Worm (Caenorhabditis elegans): ENCODE measurements around the gene Y81G3A.6.
A peak's percentile ranks its signal among the peaks of the same experiment; 100 is the strongest.
"Not testable (repeated sequence)": the region's sequence is repeated elsewhere in the genome, so short reads cannot be mapped to it uniquely, and the experiment has no call there.

The Y81G3A.6 gene

DNA sequence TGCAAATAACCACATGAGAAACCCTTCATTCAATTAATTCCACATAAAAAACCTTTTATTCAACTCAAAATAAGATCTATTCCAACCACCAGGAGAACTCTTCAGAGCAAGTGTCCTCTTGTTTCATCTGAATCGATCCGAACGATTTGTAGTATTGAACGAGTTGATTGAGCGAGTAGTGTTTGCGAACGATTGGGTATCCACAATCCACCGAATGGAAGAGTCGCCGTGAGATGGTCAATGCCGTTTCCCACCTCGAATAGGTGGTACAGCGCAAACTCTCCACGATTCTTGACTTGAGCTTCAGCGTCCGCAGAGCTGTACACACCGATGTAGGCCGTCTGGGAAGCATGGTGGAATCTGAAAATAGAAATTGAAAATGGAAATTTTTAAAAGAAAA, at the start of gene Y81G3A.6:
Gene Y81G3A.6, minus strand, starts transcription at position 101 of the 400 bp plus-strand sequence.
- not testable (repeated sequence) for TF ChIP-seq repo-1 (tag; optimal IDR thresholded peaks at IDR 0.05); F23B12.7 (tag; optimal IDR thresholded peaks at IDR 0.05; ENCODE audit: insufficient read depth); rec-8 (tag; optimal IDR thresholded peaks at IDR 0.05)

DNA sequence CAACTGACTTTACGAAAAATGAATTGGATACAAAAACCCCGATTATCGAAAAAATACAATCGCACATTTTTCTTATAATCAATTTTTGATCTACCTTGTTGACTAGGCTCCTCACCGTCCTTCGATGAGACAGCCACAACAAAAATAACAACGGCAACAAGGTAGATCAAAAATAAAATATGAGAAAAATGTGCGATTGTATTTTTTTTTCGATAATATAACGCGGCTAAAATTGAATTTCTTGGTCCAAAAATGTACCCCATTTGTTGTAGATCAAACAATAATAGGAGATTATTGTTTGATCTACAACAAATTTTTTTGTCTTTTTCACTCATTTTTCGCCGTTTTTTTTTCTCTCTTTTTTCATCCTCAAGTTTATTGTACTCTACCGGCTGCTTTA, 48.3 kb upstream of the Y81G3A.6 start:
- TF ChIP-seq nfya-2 (GFP tag; IDR thresholded peaks at IDR 0.05) (no peak), ceh-40 (GFP tag; IDR thresholded peaks at IDR 0.05) (no peak), nhr-179 (tag; optimal IDR thresholded peaks at IDR 0.05) (no peak), lsy-27 (tag; optimal IDR thresholded peaks at IDR 0.05; ENCODE audit: borderline replicate concordance, insufficient read depth) (no peak), nfyb-1 (GFP tag; IDR thresholded peaks at IDR 0.05) (no peak), F33H1.4 (GFP tag; IDR thresholded peaks at IDR 0.05) (peak; percentile 28; the same call in 1 of the 2 replicates), attf-3 (GFP tag; conservative IDR thresholded peaks at IDR 0.05) (no peak), chd-7 (tag; optimal IDR thresholded peaks at IDR 0.05) (no peak), Y56A3A.18 (GFP tag; IDR thresholded peaks at IDR 0.05) (no peak), ztf-3 (GFP tag; optimal IDR thresholded peaks at IDR 0.05) (no peak), sdz-38 (tag; optimal IDR thresholded peaks at IDR 0.05) (no peak), lin-26 (GFP tag; IDR thresholded peaks at IDR 0.05) (no peak), D2030.7 (GFP tag; IDR thresholded peaks at IDR 0.05) (peak; percentile 52), efl-1 (GFP tag; optimal IDR thresholded peaks at IDR 0.05) (peak; percentile 77), hsf-1 (GFP tag; IDR thresholded peaks at IDR 0.05) (no peak), ztf-26 (tag; optimal IDR thresholded peaks at IDR 0.05) (no peak), Y95B8A.8 (GFP tag; IDR thresholded peaks at IDR 0.05) (no peak), B0336.3 (GFP tag; IDR thresholded peaks at IDR 0.05) (no peak), madf-6 (GFP tag; IDR thresholded peaks at IDR 0.05) (peak; percentile 89), madf-8 (GFP tag; conservative IDR thresholded peaks at IDR 0.05) (peak; percentile 74), somi-1 (GFP tag; optimal IDR thresholded peaks at IDR 0.05) (no peak), unc-62 (GFP tag; optimal IDR thresholded peaks at IDR 0.05) (no peak), mel-28 (tag; optimal IDR thresholded peaks at IDR 0.05; ENCODE audit: borderline replicate concordance) (no peak), xnd-1 (tag; optimal IDR thresholded peaks at IDR 0.05) (peak; percentile 41), ztf-22 (GFP tag; optimal IDR thresholded peaks at IDR 0.05) (no peak), ceh-91 (GFP tag; IDR thresholded peaks at IDR 0.05) (peak; percentile 58; the same call in 1 of the 2 replicates), tbx-9 (tag; optimal IDR thresholded peaks at IDR 0.05; ENCODE audit: borderline replicate concordance) (no peak)

DNA sequence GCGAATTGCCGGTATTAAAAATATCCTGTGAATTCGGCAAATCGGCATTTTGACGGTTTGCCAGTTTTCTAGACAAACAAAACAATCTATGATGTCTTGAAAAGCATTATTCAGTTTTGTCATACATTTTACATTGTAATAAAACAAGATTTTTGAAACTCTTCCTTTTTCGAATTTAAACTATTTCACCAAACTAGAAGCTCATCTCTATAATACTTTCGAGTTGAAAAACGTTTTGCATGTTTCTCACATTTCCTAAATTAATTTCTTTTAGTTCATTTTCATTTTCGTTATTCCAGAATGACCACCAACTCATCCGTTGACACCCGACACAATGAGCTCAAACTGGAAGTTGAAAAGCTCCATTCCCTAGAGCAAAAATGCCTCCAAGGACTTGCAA, 47.3 kb upstream of the Y81G3A.6 start, which contains the start of gene F29C12.6:
Gene F29C12.6, plus strand, starts transcription at position 301 of the 400 bp plus-strand sequence.
- no peak for TF ChIP-seq dox-1 (GFP tag; IDR thresholded peaks at IDR 0.05)
- no peak for TF ChIP-seq mel-28 (tag; optimal IDR thresholded peaks at IDR 0.05; ENCODE audit: borderline replicate concordance)
- TF ChIP-seq mxl-1 (tag; optimal IDR thresholded peaks at IDR 0.05): no peak
- no peak for TF ChIP-seq ekl-4 (GFP tag; IDR thresholded peaks at IDR 0.05)
- TF ChIP-seq ceh-27 (GFP tag; optimal IDR thresholded peaks at IDR 0.05): no peak
- TF ChIP-seq hsf-1 (GFP tag; IDR thresholded peaks at IDR 0.05): no peak
- TF ChIP-seq unc-130 (GFP tag; optimal IDR thresholded peaks at IDR 0.05): no peak
- no peak for TF ChIP-seq lag-1 (GFP tag; IDR thresholded peaks at IDR 0.05)
- TF ChIP-seq T26A5.8 (tag; optimal IDR thresholded peaks at IDR 0.05): no peak

All from whole organism, young adult.